Fruit fly (Drosophila melanogaster) S2 (cell line): ENCODE measurements around the gene bun.

Experiments used
- CG8478 ChIP-seq: fragments of >200 bp; optimal IDR thresholded peaks from 2 replicates; lab custom pipeline; 2018
- CTCF ChIP-seq, 2 experiments: fragments of >200 bp; optimal IDR thresholded peaks; 2 replicates each; lab custom pipeline; 2018

DNA sequence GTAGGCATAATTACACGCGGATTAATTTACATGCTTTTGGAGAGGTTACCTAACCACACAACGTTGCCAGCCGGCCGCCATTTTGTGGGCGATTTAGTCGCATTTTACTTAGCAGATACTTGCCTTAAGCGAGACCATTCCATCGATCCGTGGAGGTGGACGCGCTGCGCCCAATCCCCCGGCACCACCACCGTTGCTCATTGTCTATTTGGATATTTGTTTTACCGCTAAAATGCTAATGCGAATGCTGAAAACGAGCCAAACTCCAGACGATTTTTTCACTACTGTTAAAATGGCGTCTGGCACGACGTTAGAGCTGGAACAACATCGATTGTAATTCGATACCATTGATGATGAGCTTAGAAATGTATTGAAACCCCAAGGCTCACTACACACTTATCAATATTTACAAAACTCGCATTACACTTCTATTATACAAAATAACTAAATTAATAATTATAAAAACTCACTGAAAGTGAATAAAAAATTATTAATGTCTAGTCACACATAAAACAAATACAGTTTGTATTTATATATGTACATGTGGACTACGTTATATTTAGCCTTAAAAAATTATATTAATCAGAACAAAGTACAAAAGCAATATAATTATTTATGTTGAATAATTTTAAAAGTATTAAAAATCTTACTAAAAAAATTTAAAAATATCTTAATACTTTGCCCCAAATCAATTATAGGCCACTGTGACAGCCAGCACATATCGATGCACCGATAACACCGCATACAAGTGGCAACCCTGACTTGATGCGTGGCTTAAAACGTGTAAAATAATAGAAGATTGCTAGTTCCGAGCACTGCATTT lies 112.5 kb downstream of the bun start, which contains the start of gene eRF3:
- no peak for TF ChIP-seq CTCF (optimal IDR thresholded peaks at IDR 0.05; lab: Kevin White, UChicago)
- TF ChIP-seq CG8478 (lab: Kevin White, UChicago): no peak
